Worm (Caenorhabditis elegans) whole organism, L1 larva: Measurements from ENCODE around the gene scl-13.

Source experiments
- C04F5.9 ChIP-seq: sonication (generic microtip); optimal IDR thresholded peaks from 2 replicates; lab custom pipeline; 2016; ENCODE audit warnings: missing genetic modification characterization, missing compliant biosample characterization
- alr-1 ChIP-seq: fragments of 200-800 bp; sonication (Bioruptor generic); optimal IDR thresholded peaks from 2 replicates; lab custom pipeline; 2018; ENCODE audit warnings: borderline replicate concordance, mild to moderate bottlenecking, missing genetic modification characterization, missing compliant biosample characterization
- aly-2 ChIP-seq: fragments of 150-350 bp; optimal IDR thresholded peaks from 2 replicates; lab custom pipeline; 2014; ENCODE audit warnings: missing biosample characterization, missing genetic modification characterization
- blmp-1 ChIP-seq: fragments of 150-350 bp; optimal IDR thresholded peaks from 2 replicates; lab custom pipeline; 2014; ENCODE audit warnings: missing biosample characterization, missing genetic modification characterization
- ceh-8 ChIP-seq: fragments of 200-800 bp; sonication (Bioruptor generic); optimal IDR thresholded peaks from 2 replicates; lab custom pipeline; 2018; ENCODE audit warnings: mild to moderate bottlenecking, missing genetic modification characterization, moderate library complexity, missing compliant biosample characterization
- ceh-82 ChIP-seq, 3 experiments: fragments of 150-350 bp in 1 of 3; sonication (generic microtip) in 2 of 3; optimal IDR thresholded peaks; 2 replicates each; lab custom pipeline; 2014 to 2017; ENCODE audit warnings: missing biosample characterization in 3 of 3, missing genetic modification characterization in 3 of 3
- ceh-90 ChIP-seq: sonication (generic microtip); optimal IDR thresholded peaks from 2 replicates; lab custom pipeline; 2016; ENCODE audit warnings: missing genetic modification characterization, missing compliant biosample characterization
- dpl-1 ChIP-seq, 3 experiments: fragments of 150-350 bp in 2 of 3; sonication (generic microtip) in 1 of 3; optimal IDR thresholded peaks; 2 replicates each; lab custom pipeline; 2014 to 2017; ENCODE audit warnings: missing biosample characterization in 3 of 3, missing genetic modification characterization in 3 of 3, missing genetic modification reagents in 3 of 3
- efl-1 ChIP-seq, 4 experiments: fragments of 150-350 bp; optimal IDR thresholded peaks in 3 of 4; peaks in 1 of 4; 1 replicate in 1 of 4; 2 replicates in 3 of 4; lab custom pipeline; 2014; ENCODE audit warnings: missing biosample characterization in 2 of 4, missing genetic modification characterization in 2 of 4, missing genetic modification reagents in 2 of 4
- efl-3 ChIP-seq: fragments of 200-800 bp; sonication (Bioruptor generic); optimal IDR thresholded peaks from 2 replicates; lab custom pipeline; 2018; ENCODE audit warnings: mild to moderate bottlenecking, missing genetic modification characterization, missing compliant biosample characterization
- elt-2 ChIP-seq: sonication (generic microtip); optimal IDR thresholded peaks from 2 replicates; lab custom pipeline; 2016; ENCODE audit warnings: missing genetic modification characterization, mild to moderate bottlenecking, inconsistent platforms, missing compliant biosample characterization, missing genetic modification reagents
- ets-5 ChIP-seq: fragments of 200-800 bp; sonication (Bioruptor generic); IDR thresholded peaks from 2 replicates; pipeline ENCODE4 v1.3.6; 2022; ENCODE audit warnings: missing genetic modification characterization, missing compliant biosample characterization
- fkh-10 ChIP-seq: sonication (generic microtip); optimal IDR thresholded peaks from 2 replicates; lab custom pipeline; 2017; ENCODE audit warnings: missing biosample characterization, missing genetic modification reagents, missing genetic modification characterization
- fkh-8 ChIP-seq: sonication (generic microtip); optimal IDR thresholded peaks from 2 replicates; lab custom pipeline; 2016; ENCODE audit warnings: mild to moderate bottlenecking, missing genetic modification characterization, missing compliant biosample characterization
- fos-1 ChIP-seq: fragments of 150-350 bp; optimal IDR thresholded peaks from 2 replicates; lab custom pipeline; 2014; ENCODE audit warnings: missing biosample characterization, missing genetic modification characterization
- grh-1 ChIP-seq: fragments of 200-800 bp; sonication (Bioruptor generic); IDR thresholded peaks from 2 replicates; pipeline ENCODE4 v1.3.6; 2022; ENCODE audit warnings: missing genetic modification reagents, missing genetic modification characterization, missing compliant biosample characterization
- hlh-17 ChIP-seq: fragments of 200-800 bp; sonication (Bioruptor generic); optimal IDR thresholded peaks from 2 replicates; lab custom pipeline; 2018; ENCODE audit warnings: missing genetic modification characterization, mild to moderate bottlenecking, missing compliant biosample characterization, moderate library complexity, borderline replicate concordance
- hlh-4 ChIP-seq: sonication (generic microtip); optimal IDR thresholded peaks from 2 replicates; lab custom pipeline; 2016; ENCODE audit warnings: mild to moderate bottlenecking, missing genetic modification characterization, missing compliant biosample characterization
- irx-1 ChIP-seq: sonication (generic microtip); optimal IDR thresholded peaks from 2 replicates; lab custom pipeline; 2016; ENCODE audit warnings: missing genetic modification characterization, missing compliant biosample characterization
- isw-1 ChIP-seq: fragments of 200-800 bp; sonication (Bioruptor generic); IDR thresholded peaks from 2 replicates; pipeline ENCODE4 v1.3.6; 2022; ENCODE audit warnings: missing genetic modification characterization, missing compliant biosample characterization
- lin-13 ChIP-seq: fragments of 150-350 bp; optimal IDR thresholded peaks from 2 replicates; lab custom pipeline; 2014; ENCODE audit warnings: missing biosample characterization, missing genetic modification reagents, missing genetic modification characterization
- lin-14 ChIP-seq: fragments of 200-800 bp; sonication (Bioruptor generic); optimal IDR thresholded peaks from 2 replicates; lab custom pipeline; 2018; ENCODE audit warnings: mild to moderate bottlenecking, missing genetic modification characterization, moderate library complexity, missing compliant biosample characterization
- lin-15B ChIP-seq: fragments of 150-350 bp; sonication (generic microtip); optimal IDR thresholded peaks from 3 replicates; lab custom pipeline; 2014; ENCODE audit warnings: missing biosample characterization, missing genetic modification characterization
- lin-35 ChIP-seq, 2 experiments: fragments of 150-350 bp; optimal IDR thresholded peaks; 2 replicates each; lab custom pipeline; 2014; ENCODE audit warnings: missing biosample characterization in 2 of 2, missing genetic modification characterization in 2 of 2, missing genetic modification reagents in 2 of 2
- lin-39 ChIP-seq: fragments of 150-350 bp; optimal IDR thresholded peaks from 2 replicates; lab custom pipeline; 2014; ENCODE audit warnings: missing biosample characterization, missing genetic modification reagents, missing genetic modification characterization
- lsy-2 ChIP-seq, 2 experiments: fragments of 150-350 bp; optimal IDR thresholded peaks; 2 replicates each; lab custom pipeline; 2014; ENCODE audit warnings: missing biosample characterization in 2 of 2, missing genetic modification characterization in 2 of 2
- mdl-1 ChIP-seq, 2 experiments: fragments of 150-350 bp; optimal IDR thresholded peaks; 2 replicates each; lab custom pipeline; 2014 to 2017; ENCODE audit warnings: missing biosample characterization in 2 of 2, missing genetic modification characterization in 2 of 2, inconsistent platforms in 1 of 2
- nhr-11 ChIP-seq: fragments of 150-350 bp; optimal IDR thresholded peaks from 2 replicates; lab custom pipeline; 2014; ENCODE audit warnings: missing biosample characterization, missing genetic modification characterization
- nhr-20 ChIP-seq: sonication (generic microtip); optimal IDR thresholded peaks from 2 replicates; lab custom pipeline; 2016; ENCODE audit warnings: mild to moderate bottlenecking, missing genetic modification characterization, missing compliant biosample characterization
- nhr-237 ChIP-seq: fragments of 150-350 bp; optimal IDR thresholded peaks from 2 replicates; lab custom pipeline; 2014; ENCODE audit warnings: missing biosample characterization, missing genetic modification characterization
- nhr-76 ChIP-seq: sonication (generic microtip); optimal IDR thresholded peaks from 2 replicates; lab custom pipeline; 2017; ENCODE audit warnings: missing biosample characterization, missing genetic modification characterization
- nhr-77 ChIP-seq: fragments of 150-350 bp; optimal IDR thresholded peaks from 2 replicates; lab custom pipeline; 2014; ENCODE audit warnings: missing biosample characterization, missing genetic modification characterization
- nhr-85 ChIP-seq: sonication (generic microtip); peaks from one replicate; lab custom pipeline; 2016; ENCODE audit warnings: missing genetic modification characterization, inconsistent platforms, missing compliant biosample characterization
- nhr-90 ChIP-seq: sonication (generic microtip); optimal IDR thresholded peaks from 2 replicates; lab custom pipeline; 2016; ENCODE audit warnings: mild to moderate bottlenecking, missing genetic modification characterization, missing compliant biosample characterization; ENCODE audit not compliant: poor library complexity
- pax-3 ChIP-seq: fragments of 200-800 bp; sonication (Bioruptor generic); optimal IDR thresholded peaks from 2 replicates; lab custom pipeline; 2018; ENCODE audit warnings: mild to moderate bottlenecking, missing genetic modification characterization, moderate library complexity, missing compliant biosample characterization
- rnt-1 ChIP-seq: sonication (generic microtip); optimal IDR thresholded peaks from 2 replicates; lab custom pipeline; 2016; ENCODE audit warnings: mild to moderate bottlenecking, missing genetic modification characterization, moderate library complexity, missing compliant biosample characterization
- skn-1 ChIP-seq: fragments of 150-350 bp; optimal IDR thresholded peaks from 2 replicates; lab custom pipeline; 2014; ENCODE audit warnings: missing biosample characterization, missing genetic modification characterization
- snpc-4 ChIP-seq: fragments of 150-350 bp; optimal IDR thresholded peaks from 2 replicates; lab custom pipeline; 2014; ENCODE audit warnings: missing biosample characterization, missing genetic modification characterization
- snu-23 ChIP-seq: sonication (generic microtip); optimal IDR thresholded peaks from 2 replicates; lab custom pipeline; 2016; ENCODE audit warnings: missing genetic modification characterization, missing compliant biosample characterization
- sptf-1 ChIP-seq: fragments of 150-350 bp; optimal IDR thresholded peaks from 2 replicates; lab custom pipeline; 2014; ENCODE audit warnings: missing biosample characterization, missing genetic modification characterization
- sup-37 ChIP-seq: fragments of 200-800 bp; sonication (Bioruptor generic); optimal IDR thresholded peaks from 2 replicates; lab custom pipeline; 2018; ENCODE audit warnings: mild to moderate bottlenecking, missing genetic modification characterization, missing compliant biosample characterization
- swsn-7 ChIP-seq: sonication (generic microtip); optimal IDR thresholded peaks from 2 replicates; lab custom pipeline; 2016; ENCODE audit warnings: missing genetic modification characterization, missing compliant biosample characterization
- unc-86 ChIP-seq: sonication (generic microtip); optimal IDR thresholded peaks from 2 replicates; lab custom pipeline; 2016; ENCODE audit warnings: missing genetic modification characterization, missing compliant biosample characterization
- unc-98 ChIP-seq: fragments of 200-800 bp; sonication (Bioruptor generic); IDR thresholded peaks from 2 replicates; pipeline ENCODE4 v1.3.6; 2022; ENCODE audit warnings: missing genetic modification characterization, missing compliant biosample characterization
- xbp-1 ChIP-seq: sonication (generic microtip); optimal IDR thresholded peaks from 2 replicates; lab custom pipeline; 2016; ENCODE audit warnings: missing genetic modification characterization, missing compliant biosample characterization
- zip-4 ChIP-seq: fragments of 200-800 bp; sonication (Bioruptor generic); optimal IDR thresholded peaks from 2 replicates; lab custom pipeline; 2018; ENCODE audit warnings: mild to moderate bottlenecking, missing genetic modification characterization, moderate library complexity, missing compliant biosample characterization
- ztf-11 ChIP-seq, 2 experiments: sonication (generic microtip); optimal IDR thresholded peaks; 2 replicates each; lab custom pipeline; 2016 to 2017; ENCODE audit warnings: missing genetic modification characterization in 2 of 2, missing biosample characterization in 1 of 2, missing compliant biosample characterization in 1 of 2

Gene scl-13

ce11 chrV:3788538-3788937, 22.9 kb downstream of the scl-13 start:
- TF ChIP-seq efl-1 (optimal IDR thresholded peaks at IDR 0.05; lab: Kevin White, UChicago) = no peak
- peak in 1 of 2 experiments; percentile 64 for TF ChIP-seq efl-1 (GFP tag; optimal IDR thresholded peaks at IDR 0.05 in 1 of 2; lab: Kevin White, UChicago)
- TF ChIP-seq lin-14 (GFP tag; lab: Kevin White, UChicago) = peak; percentile 56
- TF ChIP-seq C04F5.9 (tag; lab: Kevin White, UChicago) = no peak
- TF ChIP-seq fkh-10 = peak; percentile 79
- peak; percentile 32 for TF ChIP-seq fkh-8 (tag; lab: Kevin White, UChicago)
- TF ChIP-seq xbp-1 (tag; lab: Kevin White, UChicago) = no peak
- TF ChIP-seq pax-3 (tag; lab: Kevin White, UChicago) = peak; percentile 1

ce11 chrV:3784167-3784734, 27.2 kb downstream of the scl-13 start, which contains the start of gene R08F11.1:
R08F11.1 (minus strand) TSS chrV:3784217.
- TF ChIP-seq unc-98 (GFP tag; lab: Robert Waterston, UW) (no peak), elt-2 (tag; lab: Kevin White, UChicago) (peak; percentile 62)

ce11 chrV:3776946-3777345, 34.5 kb downstream of the scl-13 start:
- TF ChIP-seq nhr-237 (tag; lab: Kevin White, UChicago) = no peak
- no peak for TF ChIP-seq aly-2
- no peak for TF ChIP-seq hlh-17 (GFP tag; lab: Kevin White, UChicago)
- no peak for TF ChIP-seq swsn-7 (tag; lab: Kevin White, UChicago)
- no peak for TF ChIP-seq snpc-4 (tag; lab: Kevin White, UChicago)
- TF ChIP-seq lin-39 (tag; lab: Kevin White, UChicago) = no peak
- TF ChIP-seq sup-37 (GFP tag; lab: Kevin White, UChicago) = no peak
- TF ChIP-seq ceh-82 (tag; optimal IDR thresholded peaks at IDR 0.05; lab: Kevin White, UChicago) = no peak
- TF ChIP-seq skn-1 (tag; lab: Kevin White, UChicago) = no peak
- peak; percentile 32 for TF ChIP-seq snu-23 (GFP tag; lab: Kevin White, UChicago)
- no peak for TF ChIP-seq sptf-1 (tag; lab: Kevin White, UChicago)
- peak; percentile 43 for TF ChIP-seq blmp-1 (tag; lab: Kevin White, UChicago)
- TF ChIP-seq nhr-20 = peak; percentile 33
- no peak for TF ChIP-seq ceh-8
- TF ChIP-seq alr-1 (tag; lab: Kevin White, UChicago) = no peak
- TF ChIP-seq efl-3 = no peak
- no peak for TF ChIP-seq pax-3 (tag; lab: Kevin White, UChicago)
- TF ChIP-seq zip-4 (GFP tag; lab: Kevin White, UChicago) = no peak
- TF ChIP-seq lin-14 (GFP tag; lab: Kevin White, UChicago) = peak; percentile 51
- TF ChIP-seq nhr-90 (tag; lab: Kevin White, UChicago) = no peak
- TF ChIP-seq ets-5 (GFP tag; lab: Robert Waterston, UW) = no peak
- no peak for TF ChIP-seq nhr-11
- no peak for TF ChIP-seq nhr-76 (tag; lab: Kevin White, UChicago)
- no peak for TF ChIP-seq rnt-1
- no peak for TF ChIP-seq isw-1 (GFP tag; lab: Robert Waterston, UW)
- TF ChIP-seq dpl-1 (GFP tag; optimal IDR thresholded peaks at IDR 0.05; lab: Kevin White, UChicago) = no peak
- TF ChIP-seq efl-1 (optimal IDR thresholded peaks at IDR 0.05; lab: Kevin White, UChicago) = no peak
- peak in 1 of 2 experiments; percentile 87 for TF ChIP-seq efl-1 (GFP tag; optimal IDR thresholded peaks at IDR 0.05 in 1 of 2; lab: Kevin White, UChicago)
- TF ChIP-seq grh-1 (GFP tag; lab: Robert Waterston, UW) = no peak
- no peak for TF ChIP-seq lin-15B
- TF ChIP-seq ztf-11 (tag; optimal IDR thresholded peaks at IDR 0.05; lab: Kevin White, UChicago) = no peak
- no peak for TF ChIP-seq lin-13 (GFP tag; lab: Kevin White, UChicago)
- no peak for TF ChIP-seq hlh-4
- no peak for TF ChIP-seq lsy-2 (tag; optimal IDR thresholded peaks at IDR 0.05; lab: Kevin White, UChicago)
- TF ChIP-seq fos-1 (tag; lab: Kevin White, UChicago) = no peak
- no peak for TF ChIP-seq irx-1 (tag; lab: Kevin White, UChicago)
- no peak for TF ChIP-seq fkh-8 (tag; lab: Kevin White, UChicago)
- TF ChIP-seq lin-35 (GFP tag; optimal IDR thresholded peaks at IDR 0.05; lab: Kevin White, UChicago) = peak in 1 of 2 experiments; percentile 37
- no peak for TF ChIP-seq ceh-90
- TF ChIP-seq nhr-85 (tag; lab: Kevin White, UChicago) = peak; percentile 69
- TF ChIP-seq unc-86 (tag; lab: Kevin White, UChicago) = no peak
- TF ChIP-seq nhr-77 = no peak
- peak in 1 of 2 experiments; percentile 28 for TF ChIP-seq mdl-1 (tag; optimal IDR thresholded peaks at IDR 0.05; lab: Kevin White, UChicago)
